Worm (Caenorhabditis elegans): ENCODE data around the gene F18H3.1.
A peak's percentile ranks its signal among the peaks of the same experiment; 100 is the strongest.

F18H3.1 gene

DNA sequence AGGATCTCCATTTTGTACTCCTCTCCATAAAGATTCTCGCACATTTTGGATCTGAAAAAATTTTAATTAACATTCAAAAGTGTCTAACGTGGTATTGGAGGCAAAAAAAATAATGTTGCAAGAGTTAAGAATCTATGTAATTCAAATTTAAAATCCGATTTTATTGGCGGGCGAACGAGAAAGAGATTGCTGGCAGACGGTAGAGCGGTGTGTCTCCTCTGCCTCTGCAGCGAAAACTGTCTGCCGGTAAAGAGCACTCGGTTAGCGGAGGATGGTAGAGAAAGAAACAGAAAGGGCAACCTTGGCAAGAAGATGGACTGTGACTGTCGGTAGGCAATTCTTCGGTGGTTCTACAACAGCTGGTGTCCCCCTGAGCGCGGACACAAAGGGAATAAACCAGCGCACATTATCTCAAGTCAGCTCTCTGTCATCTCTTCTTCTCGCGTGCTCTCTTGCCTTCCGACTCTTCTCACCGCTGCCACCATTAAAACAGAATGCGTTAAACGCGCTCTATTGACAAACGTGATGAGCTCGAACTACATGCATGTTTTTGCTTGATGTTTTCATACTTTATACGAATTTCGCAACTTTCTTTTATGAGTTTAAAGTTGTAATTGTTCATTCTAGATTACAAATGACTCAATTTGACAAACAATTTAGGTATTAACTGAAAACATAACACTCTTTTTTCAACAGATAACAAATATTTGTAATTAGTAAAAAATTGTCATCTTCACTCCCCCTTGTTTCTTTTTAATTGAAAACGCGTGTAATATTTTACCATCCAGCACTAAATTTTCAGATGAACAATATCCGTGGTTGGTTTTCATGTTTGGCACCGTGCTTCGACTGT is at the start of gene F18H3.1, which contains the start of gene cdk-4 (continued):
- TF ChIP-seq nhr-28 (tag; optimal IDR thresholded peaks at IDR 0.05) (no peak), swsn-7 (tag; optimal IDR thresholded peaks at IDR 0.05) (no peak), egl-27 (tag; optimal IDR thresholded peaks at IDR 0.05) (peak in 1 of 2 experiments; percentile 48), zag-1 (tag; optimal IDR thresholded peaks at IDR 0.05) (no peak), mep-1 (tag; optimal IDR thresholded peaks at IDR 0.05) (peak; percentile 34), hlh-17 (GFP tag; optimal IDR thresholded peaks at IDR 0.05; ENCODE audit: borderline replicate concordance) (no peak), C34B4.2 (tag; optimal IDR thresholded peaks at IDR 0.05) (no peak), nhr-71 (tag; optimal IDR thresholded peaks at IDR 0.05) (peak; percentile 44), hpl-2 (GFP tag; optimal IDR thresholded peaks at IDR 0.05) (no peak), tbx-2 (tag; optimal IDR thresholded peaks at IDR 0.05) (peak; percentile 36), nhr-47 (tag; optimal IDR thresholded peaks at IDR 0.05) (peak; percentile 30), Y116A8C.19 (tag; optimal IDR thresholded peaks at IDR 0.05; ENCODE audit: borderline replicate concordance) (no peak), unc-130 (tag; optimal IDR thresholded peaks at IDR 0.05) (no peak), alr-1 (tag; optimal IDR thresholded peaks at IDR 0.05; ENCODE audit: borderline replicate concordance) (no peak), ces-1 (GFP tag; optimal IDR thresholded peaks at IDR 0.05) (no peak), lin-13 (GFP tag; optimal IDR thresholded peaks at IDR 0.05) (peak; percentile 34), mdl-1 (tag; optimal IDR thresholded peaks at IDR 0.05) (no peak), rnt-1 (tag; optimal IDR thresholded peaks at IDR 0.05) (peak; percentile 30), nhr-85 (tag) (peak; percentile 79), sptf-1 (tag; optimal IDR thresholded peaks at IDR 0.05) (no peak), elt-2 (tag; optimal IDR thresholded peaks at IDR 0.05) (peak; percentile 5), ceh-8 (GFP tag; optimal IDR thresholded peaks at IDR 0.05) (no peak), mef-2 (tag; optimal IDR thresholded peaks at IDR 0.05) (no peak), ceh-82 (tag; optimal IDR thresholded peaks at IDR 0.05) (peak in 1 of 3 experiments; percentile 52), tlp-1 (tag; optimal IDR thresholded peaks at IDR 0.05) (no peak), unc-98 (GFP tag; IDR thresholded peaks at IDR 0.05) (no peak), lin-15B (tag; optimal IDR thresholded peaks at IDR 0.05) (peak; percentile 14), unc-30 (tag; optimal IDR thresholded peaks at IDR 0.05) (no peak), pax-3 (tag; optimal IDR thresholded peaks at IDR 0.05) (no peak), efl-1 (optimal IDR thresholded peaks at IDR 0.05) (no peak), efl-1 (GFP tag; optimal IDR thresholded peaks at IDR 0.05 in 1 of 2) (peak in 1 of 2 experiments; percentile 33), efl-3 (GFP tag; optimal IDR thresholded peaks at IDR 0.05) (no peak), unc-62 (GFP tag; optimal IDR thresholded peaks at IDR 0.05) (no peak)

DNA sequence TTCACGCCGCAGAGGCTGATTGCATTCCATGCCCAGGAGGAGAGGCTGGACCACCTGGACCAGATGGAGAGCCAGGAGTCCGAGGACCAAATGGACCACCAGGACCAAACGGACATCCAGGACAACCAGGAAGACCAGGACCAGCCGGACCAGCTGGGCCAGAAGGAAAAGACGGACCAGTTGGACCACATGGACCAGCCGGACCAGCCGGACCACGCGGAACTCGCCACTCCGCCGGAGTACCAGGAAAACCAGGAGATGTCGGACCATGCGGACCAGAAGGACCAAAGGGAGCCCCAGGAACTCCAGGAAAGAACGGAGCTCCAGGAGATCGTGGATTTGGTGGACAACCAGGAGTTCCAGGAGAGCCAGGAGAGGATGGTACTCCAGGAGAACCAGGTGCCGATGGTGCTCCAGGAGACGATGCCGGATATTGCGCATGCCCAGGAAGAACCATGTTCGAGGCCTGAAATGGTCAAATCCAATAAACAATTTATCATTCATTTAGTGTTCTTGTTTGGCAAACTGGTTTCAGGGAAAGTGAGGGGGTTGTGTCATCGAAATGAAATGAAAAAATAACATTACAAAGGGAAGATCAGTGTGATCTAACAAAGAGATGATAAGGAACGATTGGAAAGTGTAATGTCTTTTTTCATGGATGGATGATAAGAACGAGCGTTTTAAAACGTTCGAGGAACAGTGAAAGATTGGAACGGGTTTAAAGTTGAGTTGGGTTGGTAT is 49.4 kb upstream of the F18H3.1 start:
- TF ChIP-seq elt-3 (tag; optimal IDR thresholded peaks at IDR 0.05) (peak in 2 of 6 experiments; percentile 15), ets-5 (GFP tag; IDR thresholded peaks at IDR 0.05) (no peak), hlh-4 (tag; optimal IDR thresholded peaks at IDR 0.05) (no peak), ceh-8 (GFP tag; optimal IDR thresholded peaks at IDR 0.05) (no peak), aha-1 (tag; optimal IDR thresholded peaks at IDR 0.05) (no peak), dpl-1 (GFP tag; optimal IDR thresholded peaks at IDR 0.05) (no peak), grh-1 (GFP tag; IDR thresholded peaks at IDR 0.05) (no peak), ces-1 (GFP tag; optimal IDR thresholded peaks at IDR 0.05) (no peak), pax-3 (tag; optimal IDR thresholded peaks at IDR 0.05) (no peak), nhr-12 (tag; optimal IDR thresholded peaks at IDR 0.05) (no peak), jun-1 (tag; optimal IDR thresholded peaks at IDR 0.05) (no peak), unc-130 (tag; optimal IDR thresholded peaks at IDR 0.05) (no peak), lir-3 (tag; optimal IDR thresholded peaks at IDR 0.05; ENCODE audit: poor library complexity) (no peak), blmp-1 (tag; optimal IDR thresholded peaks at IDR 0.05) (peak; percentile 83)
